Worm (Caenorhabditis elegans): Measurements from ENCODE around the gene ZK418.7.

DNA sequence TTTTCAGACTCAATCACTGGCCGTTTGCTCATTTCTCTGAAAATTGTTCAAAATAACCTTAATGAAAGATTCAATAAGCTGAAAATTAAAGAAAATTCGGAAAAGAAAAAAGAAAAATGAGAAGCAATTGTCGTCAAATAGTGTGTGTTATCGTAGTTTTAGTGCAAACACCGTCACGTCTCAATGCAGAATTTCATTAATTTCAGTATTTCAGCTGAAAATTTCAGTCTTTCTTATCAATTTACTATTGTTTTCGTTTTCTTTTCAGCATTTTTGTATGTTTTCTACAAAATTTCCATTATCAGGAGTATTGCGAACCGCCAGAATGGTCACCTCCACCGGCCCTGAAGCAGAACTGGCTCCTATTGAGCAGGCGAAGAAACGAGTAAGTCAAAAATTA is 42.3 kb upstream of the ZK418.7 start, which contains the start of the genes B0280.9 and rpia-1:
- no peak for TF ChIP-seq Y56A3A.18 (GFP tag; IDR thresholded peaks at IDR 0.05)
- no peak for TF ChIP-seq D2030.7 (GFP tag; IDR thresholded peaks at IDR 0.05)
- no peak for TF ChIP-seq egl-18 (GFP tag; IDR thresholded peaks at IDR 0.05)
